Fruit fly (Drosophila melanogaster): ENCODE measurements around the gene CG10237.

CG10237 gene

dm6 chr2L:19398317-19399234, 44.0 kb downstream of the CG10237 start, which contains the start of gene CG17544 (continued):
- no peak for TF ChIP-seq sc (optimal IDR thresholded peaks at IDR 0.05)
- peak; percentile 78 for TF ChIP-seq sc (GFP tag; optimal IDR thresholded peaks at IDR 0.05)
- TF ChIP-seq Eip74EF (GFP tag; optimal IDR thresholded peaks at IDR 0.05), result peak in 1 of 2 experiments; percentile 22
- TF ChIP-seq CG14441 (GFP tag; IDR thresholded peaks at IDR 0.05), result peak; percentile 41
- TF ChIP-seq zen2 (GFP tag; IDR thresholded peaks at IDR 0.05; ENCODE audit: partially characterized antibody), result no peak
- TF ChIP-seq da (GFP tag; optimal IDR thresholded peaks at IDR 0.05), result no peak
- TF ChIP-seq Ssrp (tag; optimal IDR thresholded peaks at IDR 0.05), result peak; percentile 76
- TF ChIP-seq CG12744 (GFP tag; optimal IDR thresholded peaks at IDR 0.05), result no peak
- TF ChIP-seq CG14965 (GFP tag; optimal IDR thresholded peaks at IDR 0.05; ENCODE audit: borderline replicate concordance), result no peak
- peak; percentile 57; the same call in 1 of the 2 replicates for TF ChIP-seq CG16779 (GFP tag; IDR thresholded peaks at IDR 0.05)
- no peak for TF ChIP-seq CG11456 (GFP tag; IDR thresholded peaks at IDR 0.05)
- peak; percentile 90 for TF ChIP-seq CG10321 (GFP tag; IDR thresholded peaks at IDR 0.05)
- peak; percentile 49 for TF ChIP-seq CG30020 (tag; optimal IDR thresholded peaks at IDR 0.05)
- no peak for TF ChIP-seq TFAM (GFP tag; optimal IDR thresholded peaks at IDR 0.05)
- peak; percentile 11; the same call in 1 of the 3 replicates for TF ChIP-seq H15 (GFP tag; IDR thresholded peaks at IDR 0.05)
- no peak for TF ChIP-seq CG4854 (GFP tag; optimal IDR thresholded peaks at IDR 0.05)
- TF ChIP-seq Meics (GFP tag; optimal IDR thresholded peaks at IDR 0.05), result peak; percentile 88
- peak; percentile 33 for TF ChIP-seq CG3065 (GFP tag; optimal IDR thresholded peaks at IDR 0.05)
- TF ChIP-seq Spps (tag; optimal IDR thresholded peaks at IDR 0.05), result peak; percentile 45
- TF ChIP-seq CG10366 (GFP tag; IDR thresholded peaks at IDR 0.05), result no peak; the same call in 1 of the 2 replicates
- TF ChIP-seq CG4328 (GFP tag; optimal IDR thresholded peaks at IDR 0.05), result peak; percentile 77
- TF ChIP-seq Ptx1 (GFP tag; IDR thresholded peaks at IDR 0.05), result peak; percentile 67
- no peak for TF ChIP-seq pita (GFP tag; optimal IDR thresholded peaks at IDR 0.05)
- peak; percentile 52; the same call in 1 of the 2 replicates for TF ChIP-seq Rx (GFP tag; IDR thresholded peaks at IDR 0.05)
- peak; percentile 95 for TF ChIP-seq CG7556 (GFP tag; optimal IDR thresholded peaks at IDR 0.05)
- TF ChIP-seq unc-4 (GFP tag; IDR thresholded peaks at IDR 0.05; ENCODE audit: partially characterized antibody), result peak; percentile 48
- peak; percentile 12 for TF ChIP-seq CG18011 (GFP tag; optimal IDR thresholded peaks at IDR 0.05)
- peak; percentile 29 for TF ChIP-seq lbe (GFP tag; optimal IDR thresholded peaks at IDR 0.05)
- TF ChIP-seq Deaf1 (tag; optimal IDR thresholded peaks at IDR 0.05), result peak; percentile 70
- peak; percentile 81 for TF ChIP-seq CG15601 (tag; optimal IDR thresholded peaks at IDR 0.05)
- peak; percentile 4 for TF ChIP-seq CG17802 (tag; optimal IDR thresholded peaks at IDR 0.05)
- peak; percentile 35 for TF ChIP-seq CG12071 (GFP tag; optimal IDR thresholded peaks at IDR 0.05)
- TF ChIP-seq Xrp1 (GFP tag; IDR thresholded peaks at IDR 0.05), result peak; percentile 69
- peak; percentile 16; the same call in 1 of the 2 replicates for TF ChIP-seq al (GFP tag; IDR thresholded peaks at IDR 0.05)
- TF ChIP-seq az2 (GFP tag; optimal IDR thresholded peaks at IDR 0.05), result peak; percentile 62
- TF ChIP-seq danr (GFP tag; IDR thresholded peaks at IDR 0.05), result peak; percentile 41; the same call in 1 of the 2 replicates
- peak; percentile 64 for TF ChIP-seq Asciz (GFP tag; optimal IDR thresholded peaks at IDR 0.05)
- peak; percentile 99 for TF ChIP-seq CG17385 (GFP tag; optimal IDR thresholded peaks at IDR 0.05)
- no peak for TF ChIP-seq NK7.1 (GFP tag; optimal IDR thresholded peaks at IDR 0.05)
- TF ChIP-seq CG15514 (GFP tag; optimal IDR thresholded peaks at IDR 0.05), result peak; percentile 40
- TF ChIP-seq CG31224 (GFP tag; IDR thresholded peaks at IDR 0.05), result peak; percentile 46; the same call in 1 of the 2 replicates
- peak; percentile 37 for TF ChIP-seq exex (tag; optimal IDR thresholded peaks at IDR 0.05)
- peak; percentile 81 for TF ChIP-seq sug (tag; optimal IDR thresholded peaks at IDR 0.05)
- TF ChIP-seq jumu (GFP tag; optimal IDR thresholded peaks at IDR 0.05), result peak; percentile 28
- TF ChIP-seq CG12391 (tag; optimal IDR thresholded peaks at IDR 0.05), result peak; percentile 80
- TF ChIP-seq lmd (GFP tag; IDR thresholded peaks at IDR 0.05), result peak; percentile 51; the same call in 1 of the 2 replicates
- peak; percentile 80 for TF ChIP-seq CG16815 (GFP tag; optimal IDR thresholded peaks at IDR 0.05)
- peak; percentile 85; the same call in 2 of the 3 replicates for TF ChIP-seq CG2199 (GFP tag; IDR thresholded peaks at IDR 0.05)
